Worm (Caenorhabditis elegans): ENCODE results near the gene sre-29.

DNA sequence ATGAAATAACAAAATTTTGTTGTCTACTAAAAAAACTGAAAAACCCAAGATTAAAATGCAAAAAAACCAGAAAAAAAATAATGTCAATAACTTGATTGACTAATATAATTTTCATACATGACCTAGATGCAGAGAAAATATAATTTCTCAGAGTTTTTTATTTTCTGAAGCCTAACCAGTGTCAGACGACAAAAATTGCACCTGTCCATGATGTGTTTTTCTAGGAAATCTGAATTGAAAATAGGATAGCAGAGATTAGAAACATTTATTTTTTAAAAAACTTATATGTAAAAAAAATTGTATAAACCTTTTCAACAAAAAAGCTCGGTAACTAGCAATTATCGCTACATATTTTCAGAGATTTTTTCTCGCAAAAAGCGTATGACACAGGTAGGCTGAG, 16.3 kb upstream of the sre-29 start:
- TF ChIP-seq lin-13 (GFP tag; optimal IDR thresholded peaks at IDR 0.05) (no peak), hpl-2 (GFP tag; optimal IDR thresholded peaks at IDR 0.05) (no peak), ces-1 (GFP tag; optimal IDR thresholded peaks at IDR 0.05) (no peak), nhr-77 (tag; optimal IDR thresholded peaks at IDR 0.05) (no peak), elt-3 (tag; optimal IDR thresholded peaks at IDR 0.05) (no peak), pqm-1 (tag; optimal IDR thresholded peaks at IDR 0.05) (no peak), blmp-1 (tag; optimal IDR thresholded peaks at IDR 0.05) (no peak), nhr-71 (tag; optimal IDR thresholded peaks at IDR 0.05) (no peak), snpc-4 (tag; optimal IDR thresholded peaks at IDR 0.05) (no peak), grh-1 (GFP tag; IDR thresholded peaks at IDR 0.05) (no peak), ama-1 (optimal IDR thresholded peaks at IDR 0.05) (no peak)

Measured in whole organism, L1 larva.